Worm (Caenorhabditis elegans) whole organism, L4 larva: ENCODE measurements around the gene ssq-1.

Source experiments
- D1046.2 ChIP-seq: fragments of 200-800 bp; sonication (Bioruptor generic); IDR thresholded peaks from 2 replicates; pipeline ENCODE4 v1.3.6; 2022; ENCODE audit warnings: missing genetic modification characterization, missing compliant biosample characterization
- F26F4.8 ChIP-seq: fragments of 200-800 bp; sonication (Bioruptor generic); conservative IDR thresholded peaks from 2 replicates; pipeline ENCODE4 v1.3.6; 2022; ENCODE audit warnings: missing genetic modification characterization, missing compliant biosample characterization
- Y5F2A.4 ChIP-seq: fragments of 200-800 bp; sonication (Bioruptor generic); optimal IDR thresholded peaks from 2 replicates; lab custom pipeline; 2018; ENCODE audit warnings: mild to moderate bottlenecking, missing genetic modification characterization, missing compliant biosample characterization
- ZK546.5 ChIP-seq, 2 experiments: sonication (generic microtip); optimal IDR thresholded peaks; 2 replicates each; lab custom pipeline; 2017; ENCODE audit warnings: missing biosample characterization in 2 of 2, missing genetic modification characterization in 2 of 2
- aha-1 ChIP-seq: fragments of 150-350 bp; peaks from one replicate; lab custom pipeline; 2014; ENCODE audit warnings: missing biosample characterization, missing genetic modification characterization
- aly-2 ChIP-seq: sonication (generic microtip); optimal IDR thresholded peaks from 2 replicates; lab custom pipeline; 2018; ENCODE audit warnings: missing biosample characterization, missing genetic modification characterization
- ceh-32 ChIP-seq: sonication (generic microtip); optimal IDR thresholded peaks from 2 replicates; lab custom pipeline; 2016; ENCODE audit warnings: mild to moderate bottlenecking, missing genetic modification characterization, missing compliant biosample characterization; ENCODE audit not compliant: poor library complexity
- ceh-62 ChIP-seq: sonication (generic microtip); optimal IDR thresholded peaks from 2 replicates; lab custom pipeline; 2017; ENCODE audit warnings: missing biosample characterization, missing genetic modification characterization
- ceh-82 ChIP-seq: sonication (generic microtip); optimal IDR thresholded peaks from 2 replicates; lab custom pipeline; 2017; ENCODE audit warnings: missing biosample characterization, missing genetic modification characterization
- ces-1 ChIP-seq: fragments of 150-350 bp; sonication (generic microtip); optimal IDR thresholded peaks from 4 replicates; lab custom pipeline; 2014; ENCODE audit warnings: missing biosample characterization, missing genetic modification reagents, missing genetic modification characterization
- cey-2 ChIP-seq: sonication (generic microtip); optimal IDR thresholded peaks from 3 replicates; lab custom pipeline; 2017; ENCODE audit warnings: missing genetic modification characterization, mild to moderate bottlenecking, missing compliant biosample characterization, antibody characterized with exemption, borderline replicate concordance; ENCODE audit not compliant: insufficient read depth
- daf-16 ChIP-seq, 3 experiments: sonication (generic microtip); optimal IDR thresholded peaks; 2 replicates each; lab custom pipeline; 2016 to 2017; ENCODE audit warnings: missing genetic modification characterization in 3 of 3, missing genetic modification reagents in 3 of 3, mild to moderate bottlenecking in 2 of 3, missing compliant biosample characterization in 2 of 3, missing biosample characterization in 1 of 3, moderate library complexity in 1 of 3
- dmd-6 ChIP-seq: fragments of 200-800 bp; sonication (Bioruptor generic); IDR thresholded peaks from 2 replicates; pipeline ENCODE4 v1.3.6; 2022; ENCODE audit warnings: missing genetic modification reagents, missing genetic modification characterization, missing compliant biosample characterization
- dpl-1 ChIP-seq: fragments of 150-350 bp; optimal IDR thresholded peaks from 2 replicates; lab custom pipeline; 2014; ENCODE audit warnings: missing biosample characterization, missing genetic modification reagents, missing genetic modification characterization
- duxl-1 ChIP-seq: sonication (generic microtip); optimal IDR thresholded peaks from 2 replicates; lab custom pipeline; 2016; ENCODE audit warnings: mild to moderate bottlenecking, missing genetic modification characterization, moderate library complexity, missing compliant biosample characterization; ENCODE audit not compliant: poor library complexity
- dve-1 ChIP-seq: sonication (generic microtip); optimal IDR thresholded peaks from 2 replicates; lab custom pipeline; 2017; ENCODE audit warnings: antibody characterized with exemption, mild to moderate bottlenecking, missing genetic modification characterization, missing compliant biosample characterization; ENCODE audit not compliant: insufficient read depth
- egl-27 ChIP-seq: sonication (generic microtip); optimal IDR thresholded peaks from 3 replicates; lab custom pipeline; 2017; ENCODE audit warnings: missing biosample characterization, missing genetic modification reagents, missing genetic modification characterization
- fkh-10 ChIP-seq: fragments of 150-350 bp; optimal IDR thresholded peaks from 2 replicates; lab custom pipeline; 2014; ENCODE audit warnings: missing biosample characterization, missing genetic modification reagents, missing genetic modification characterization
- hlh-11 ChIP-seq: fragments of 200-800 bp; sonication (Bioruptor generic); optimal IDR thresholded peaks from 2 replicates; lab custom pipeline; 2018; ENCODE audit warnings: mild to moderate bottlenecking, missing genetic modification characterization, missing compliant biosample characterization
- hlh-30 ChIP-seq: sonication (generic microtip); optimal IDR thresholded peaks from 2 replicates; lab custom pipeline; 2017; ENCODE audit warnings: antibody characterized with exemption, mild to moderate bottlenecking, missing genetic modification characterization, missing compliant biosample characterization; ENCODE audit not compliant: insufficient read depth
- lin-15B ChIP-seq: fragments of 150-350 bp; sonication (generic microtip); optimal IDR thresholded peaks from 3 replicates; lab custom pipeline; 2014; ENCODE audit warnings: missing biosample characterization, missing genetic modification characterization
- lin-29 ChIP-seq: fragments of 200-800 bp; sonication (Bioruptor generic); IDR thresholded peaks from 2 replicates; pipeline ENCODE4 v1.3.6; 2022; ENCODE audit warnings: missing genetic modification reagents, missing genetic modification characterization, missing compliant biosample characterization
- lir-3 ChIP-seq: sonication (generic microtip); optimal IDR thresholded peaks from 2 replicates; lab custom pipeline; 2016; ENCODE audit warnings: mild to moderate bottlenecking, missing genetic modification characterization, missing compliant biosample characterization
- mep-1 ChIP-seq: fragments of 150-350 bp; sonication (generic microtip); optimal IDR thresholded peaks from 3 replicates; lab custom pipeline; 2014; ENCODE audit warnings: missing biosample characterization, missing genetic modification characterization
- mes-2 ChIP-seq: sonication (generic microtip); optimal IDR thresholded peaks from 2 replicates; lab custom pipeline; 2016; ENCODE audit warnings: missing genotype, mild to moderate bottlenecking, missing genetic modification characterization, missing compliant biosample characterization; ENCODE audit not compliant: poor library complexity, severe bottlenecking
- mxl-3 ChIP-seq: fragments of 200-800 bp; sonication (Bioruptor generic); optimal IDR thresholded peaks from 2 replicates; lab custom pipeline; 2018; ENCODE audit warnings: mild to moderate bottlenecking, missing genetic modification characterization, missing compliant biosample characterization
- nhr-102 ChIP-seq: sonication (generic microtip); optimal IDR thresholded peaks from 2 replicates; lab custom pipeline; 2016; ENCODE audit warnings: mild to moderate bottlenecking, missing genetic modification characterization, moderate library complexity, missing compliant biosample characterization
- nhr-237 ChIP-seq: sonication (generic microtip); optimal IDR thresholded peaks from 2 replicates; lab custom pipeline; 2017; ENCODE audit warnings: missing biosample characterization, missing genetic modification characterization
- nhr-25 ChIP-seq: sonication (generic microtip); optimal IDR thresholded peaks from 2 replicates; lab custom pipeline; 2017; ENCODE audit warnings: missing genetic modification characterization, mild to moderate bottlenecking, missing compliant biosample characterization, antibody characterized with exemption, moderate library complexity, borderline replicate concordance; ENCODE audit not compliant: insufficient read depth
- nhr-28 ChIP-seq: fragments of 150-350 bp; optimal IDR thresholded peaks from 2 replicates; lab custom pipeline; 2014; ENCODE audit warnings: missing biosample characterization, missing genetic modification characterization
- nhr-41 ChIP-seq: fragments of 200-800 bp; sonication (Bioruptor generic); IDR thresholded peaks from 2 replicates; pipeline ENCODE4 v1.3.6; 2022; ENCODE audit warnings: missing genetic modification reagents, missing genetic modification characterization, missing compliant biosample characterization
- nhr-48 ChIP-seq: sonication (generic microtip); optimal IDR thresholded peaks from 2 replicates; lab custom pipeline; 2016; ENCODE audit warnings: mild to moderate bottlenecking, missing genetic modification characterization, missing compliant biosample characterization
- nhr-6 ChIP-seq: fragments of 150-350 bp; optimal IDR thresholded peaks from 2 replicates; lab custom pipeline; 2014; ENCODE audit warnings: missing biosample characterization, missing genetic modification characterization
- nhr-76 ChIP-seq: fragments of 150-350 bp; optimal IDR thresholded peaks from 2 replicates; lab custom pipeline; 2014; ENCODE audit warnings: missing biosample characterization, missing genetic modification characterization
- nhr-77 ChIP-seq: fragments of 150-350 bp; optimal IDR thresholded peaks from 2 replicates; lab custom pipeline; 2014; ENCODE audit warnings: missing biosample characterization, missing genetic modification characterization
- pqm-1 ChIP-seq: sonication (generic microtip); optimal IDR thresholded peaks from 2 replicates; lab custom pipeline; 2017; ENCODE audit warnings: missing biosample characterization, missing genetic modification characterization
- rbr-2 ChIP-seq: sonication (generic microtip); optimal IDR thresholded peaks from 2 replicates; lab custom pipeline; 2016; ENCODE audit warnings: missing genotype, missing genetic modification characterization, missing compliant biosample characterization
- sdz-12 ChIP-seq: fragments of 200-800 bp; sonication (Bioruptor generic); optimal IDR thresholded peaks from 2 replicates; lab custom pipeline; 2018; ENCODE audit warnings: mild to moderate bottlenecking, missing genetic modification characterization, missing compliant biosample characterization
- tag-97 ChIP-seq: fragments of 200-800 bp; sonication (Bioruptor generic); IDR thresholded peaks from 2 replicates; pipeline ENCODE4 v1.3.6; 2022; ENCODE audit warnings: missing genetic modification characterization, missing compliant biosample characterization
- tra-1 ChIP-seq: fragments of 200-800 bp; sonication (Bioruptor generic); IDR thresholded peaks from 2 replicates; pipeline ENCODE4 v1.3.6; 2022; ENCODE audit warnings: missing genetic modification reagents, missing genetic modification characterization, missing compliant biosample characterization
- unc-130 ChIP-seq: sonication (generic microtip); optimal IDR thresholded peaks from 2 replicates; lab custom pipeline; 2016; ENCODE audit warnings: missing genetic modification reagents, missing genetic modification characterization, missing compliant biosample characterization
- unc-39 ChIP-seq: sonication (generic microtip); optimal IDR thresholded peaks from 2 replicates; lab custom pipeline; 2017; ENCODE audit warnings: missing biosample characterization, missing genetic modification characterization
- unc-62 ChIP-seq, 3 experiments: fragments of 150-350 bp in 1 of 3; sonication (generic microtip); optimal IDR thresholded peaks in 2 of 3; peaks in 1 of 3; 1 replicate in 1 of 3; 2 replicates in 2 of 3; lab custom pipeline; 2014 to 2017; ENCODE audit warnings: missing biosample characterization in 3 of 3, missing genetic modification characterization in 3 of 3, missing genetic modification reagents in 3 of 3, missing genotype in 1 of 3
- zfp-3 ChIP-seq: fragments of 200-800 bp; sonication (Bioruptor generic); conservative IDR thresholded peaks from 2 replicates; pipeline ENCODE4 v1.3.6; 2022; ENCODE audit warnings: missing genetic modification reagents, missing genetic modification characterization, missing compliant biosample characterization
- ztf-7 ChIP-seq: fragments of 150-350 bp; optimal IDR thresholded peaks from 2 replicates; lab custom pipeline; 2014; ENCODE audit warnings: missing biosample characterization, missing genetic modification characterization

ssq-1 gene

ce11 chrIV:9864778-9865177 lies 12.4 kb downstream of the ssq-1 start, which contains the start of the genes K07F5.15 and K07F5.22:
Gene K07F5.15 (plus strand): TSS chrIV:9865078.
Gene K07F5.22 (plus strand): TSS chrIV:9865078.
- TF ChIP-seq lin-15B (tag; lab: Kevin White, UChicago), result no peak
- no peak for TF ChIP-seq nhr-48 (tag; lab: Kevin White, UChicago)
- TF ChIP-seq, all 104 proteins: peak for 0

ce11 chrIV:9866865-9867264 lies 14.5 kb downstream of the ssq-1 start:
- no peak for TF ChIP-seq pqm-1 (tag; lab: Kevin White, UChicago)
- TF ChIP-seq ceh-82, result no peak
- TF ChIP-seq ZK546.5 (tag; optimal IDR thresholded peaks at IDR 0.05; lab: Kevin White, UChicago), result no peak
- no peak for TF ChIP-seq nhr-41
- TF ChIP-seq nhr-28 (tag; lab: Kevin White, UChicago), result peak; percentile 86
- TF ChIP-seq rbr-2 (tag; lab: Kevin White, UChicago), result no peak
- TF ChIP-seq cey-2 (tag; lab: Kevin White, UChicago), result no peak

ce11 chrIV:9867915-9868314 lies 15.6 kb downstream of the ssq-1 start:
- no peak for TF ChIP-seq ztf-7 (tag; lab: Kevin White, UChicago)
- no peak for TF ChIP-seq nhr-6
- no peak for TF ChIP-seq nhr-237 (tag; lab: Kevin White, UChicago)
- TF ChIP-seq nhr-77 (tag; lab: Kevin White, UChicago), result peak; percentile 12
- TF ChIP-seq rbr-2 (tag; lab: Kevin White, UChicago), result no peak
- no peak for TF ChIP-seq F26F4.8 (GFP tag; lab: Robert Waterston, UW)
- no peak for TF ChIP-seq Y5F2A.4
- TF ChIP-seq nhr-102 (tag; lab: Kevin White, UChicago), result peak; percentile 52
- TF ChIP-seq tra-1 (GFP tag; lab: Robert Waterston, UW), result peak; percentile 24; the same call in 1 of the 2 replicates
- TF ChIP-seq hlh-30, result peak; percentile 93
- TF ChIP-seq ceh-82, result no peak
- peak; percentile 49 for TF ChIP-seq nhr-25 (tag; lab: Kevin White, UChicago)
- TF ChIP-seq cey-2 (tag; lab: Kevin White, UChicago), result peak; percentile 94
- TF ChIP-seq aha-1 (tag; lab: Kevin White, UChicago), result peak; percentile 92
- no peak for TF ChIP-seq unc-130 (GFP tag; lab: Kevin White, UChicago)
- no peak for TF ChIP-seq egl-27 (tag; lab: Kevin White, UChicago)
- TF ChIP-seq dmd-6 (GFP tag; lab: Robert Waterston, UW), result peak; percentile 79
- TF ChIP-seq mxl-3, result peak; percentile 86
- TF ChIP-seq zfp-3 (GFP tag; lab: Robert Waterston, UW), result no peak
- peak in 1 of 2 experiments; percentile 98 for TF ChIP-seq unc-62 (GFP tag; optimal IDR thresholded peaks at IDR 0.05 in 1 of 2; lab: Kevin White, UChicago)
- no peak for TF ChIP-seq unc-62 (tag; optimal IDR thresholded peaks at IDR 0.05; lab: Kevin White, UChicago)
- TF ChIP-seq dve-1 (tag; lab: Kevin White, UChicago), result peak; percentile 6
- no peak for TF ChIP-seq nhr-76 (tag; lab: Kevin White, UChicago)
- TF ChIP-seq duxl-1 (tag; lab: Kevin White, UChicago), result peak; percentile 9
- TF ChIP-seq mes-2 (tag; lab: Kevin White, UChicago), result peak; percentile 41
- TF ChIP-seq tag-97 (GFP tag; lab: Robert Waterston, UW), result no peak
- TF ChIP-seq unc-39 (tag; lab: Kevin White, UChicago), result no peak
- no peak for TF ChIP-seq sdz-12 (GFP tag; lab: Kevin White, UChicago)
- TF ChIP-seq ZK546.5 (tag; optimal IDR thresholded peaks at IDR 0.05; lab: Kevin White, UChicago), result no peak
- TF ChIP-seq ceh-62 (tag; lab: Kevin White, UChicago), result no peak
- TF ChIP-seq D1046.2 (GFP tag; lab: Robert Waterston, UW), result no peak
- TF ChIP-seq mep-1 (tag; lab: Kevin White, UChicago), result peak; percentile 59
- TF ChIP-seq lin-29 (GFP tag; lab: Robert Waterston, UW), result no peak
- no peak for TF ChIP-seq ces-1 (GFP tag; lab: Kevin White, UChicago)
- TF ChIP-seq hlh-11 (tag; lab: Kevin White, UChicago), result peak; percentile 90
- TF ChIP-seq daf-16 (GFP tag; optimal IDR thresholded peaks at IDR 0.05; lab: Kevin White, UChicago), result no peak
- no peak for TF ChIP-seq daf-16 (tag; optimal IDR thresholded peaks at IDR 0.05; lab: Kevin White, UChicago)
- TF ChIP-seq fkh-10 (GFP tag; lab: Kevin White, UChicago), result no peak
- no peak for TF ChIP-seq ceh-32 (tag; lab: Kevin White, UChicago)
- no peak for TF ChIP-seq aly-2 (tag; lab: Kevin White, UChicago)
- peak; percentile 49 for TF ChIP-seq dpl-1 (GFP tag; lab: Kevin White, UChicago)
- TF ChIP-seq lir-3, result no peak
